Worm (Caenorhabditis elegans): ENCODE measurements around the gene F07G11.2.
"Not testable (repeated sequence)": the region's sequence is repeated elsewhere in the genome, so short reads cannot be mapped to it uniquely, and the experiment has no call there.

F07G11.2 gene

DNA sequence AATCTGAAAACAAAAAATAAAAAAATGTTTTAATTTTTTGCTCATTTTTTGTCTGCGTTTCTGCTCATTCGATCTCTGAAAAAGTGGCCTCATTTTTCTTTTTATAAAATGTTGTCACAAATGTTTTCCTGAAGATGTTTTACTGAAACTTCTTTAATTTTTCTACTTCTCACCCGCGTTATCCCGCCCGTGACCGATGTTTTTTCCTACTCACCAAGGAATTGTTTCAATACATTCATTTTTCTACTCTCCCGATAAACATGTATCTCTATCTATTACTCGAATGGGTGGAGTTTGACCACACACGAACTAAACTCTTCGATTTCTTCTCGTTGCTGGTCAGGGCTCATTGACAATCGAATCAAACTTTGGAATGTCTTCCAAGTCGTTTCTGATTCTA is 26.3 kb downstream of the F07G11.2 start, which contains the start of gene F10G2.2:
F10G2.2 (plus strand) TSS at position 301 of the 400 bp plus-strand sequence.
- TF ChIP-seq sem-4 (tag; optimal IDR thresholded peaks at IDR 0.05) (no peak), nhr-12 (tag; optimal IDR thresholded peaks at IDR 0.05) (no peak), F13H6.1 (tag; optimal IDR thresholded peaks at IDR 0.05) (no peak), nhr-6 (tag; optimal IDR thresholded peaks at IDR 0.05) (no peak), unc-39 (tag; optimal IDR thresholded peaks at IDR 0.05) (no peak), lin-39 (tag; optimal IDR thresholded peaks at IDR 0.05) (no peak), lin-13 (GFP tag; optimal IDR thresholded peaks at IDR 0.05) (no peak), unc-62 (GFP tag; optimal IDR thresholded peaks at IDR 0.05) (no peak), Y55F3AM.14 (GFP tag; optimal IDR thresholded peaks at IDR 0.05) (no peak), ceh-16 (tag; optimal IDR thresholded peaks at IDR 0.05) (no peak), snpc-4 (tag; optimal IDR thresholded peaks at IDR 0.05) (no peak), ztf-11 (tag; optimal IDR thresholded peaks at IDR 0.05) (no peak)

DNA sequence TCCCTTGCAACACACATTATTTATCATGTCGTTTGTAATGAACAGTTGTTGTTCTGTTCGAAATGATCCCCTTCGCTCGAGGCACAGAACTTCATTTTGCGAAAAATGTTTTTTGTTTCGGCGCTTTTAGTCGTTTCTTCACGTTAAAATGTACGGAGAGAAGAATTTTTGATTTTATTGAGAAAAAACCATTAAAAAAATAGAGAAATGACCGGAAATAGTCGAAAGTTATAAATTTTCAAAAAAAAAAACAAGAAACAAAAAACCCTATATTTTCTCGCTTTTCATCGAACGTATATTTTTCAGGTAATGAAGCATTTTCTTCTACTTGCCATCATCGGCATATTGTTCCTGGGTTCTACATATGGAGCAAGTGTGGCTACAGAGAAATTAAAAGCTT is 27.6 kb downstream of the F07G11.2 start, which contains the start of gene F10G2.1:
F10G2.1 (plus strand) TSS at position 301 of the 400 bp plus-strand sequence.
- TF ChIP-seq nhr-23 (tag; optimal IDR thresholded peaks at IDR 0.05) (no peak), nhr-11 (tag; optimal IDR thresholded peaks at IDR 0.05) (no peak), R02D3.7 (tag; optimal IDR thresholded peaks at IDR 0.05) (no peak), aly-2 (tag; optimal IDR thresholded peaks at IDR 0.05) (no peak), mdl-1 (tag; optimal IDR thresholded peaks at IDR 0.05) (no peak), lin-11 (tag; optimal IDR thresholded peaks at IDR 0.05) (no peak), mab-5 (tag; optimal IDR thresholded peaks at IDR 0.05) (no peak), lsy-2 (tag; optimal IDR thresholded peaks at IDR 0.05) (no peak)

DNA sequence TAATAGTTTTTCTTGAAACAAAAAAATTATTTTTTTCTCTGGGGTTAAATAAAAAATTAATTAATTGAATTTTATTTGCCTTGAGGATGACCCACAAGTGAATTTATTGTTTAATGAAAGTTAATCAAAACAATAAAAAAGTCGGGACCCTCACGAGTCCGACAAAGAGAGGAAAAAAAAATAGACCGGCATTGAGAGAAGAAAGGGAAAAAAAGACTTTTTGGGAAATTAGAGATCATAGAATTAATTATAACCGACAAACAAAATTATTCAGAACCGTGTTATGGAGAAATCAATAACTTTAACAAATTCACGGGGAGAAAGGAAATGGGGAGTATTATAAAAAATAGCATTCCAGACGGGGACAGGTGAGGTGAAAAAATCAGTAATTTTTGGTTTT is 32.6 kb downstream of the F07G11.2 start, which contains the start of gene F10G2.7:
F10G2.7 (minus strand) TSS at position 101 of the 400 bp plus-strand sequence.
- TF ChIP-seq mdl-1, ztf-4, gmeb-1 (tag; optimal IDR thresholded peaks at IDR 0.05): not testable (repeated sequence)

DNA sequence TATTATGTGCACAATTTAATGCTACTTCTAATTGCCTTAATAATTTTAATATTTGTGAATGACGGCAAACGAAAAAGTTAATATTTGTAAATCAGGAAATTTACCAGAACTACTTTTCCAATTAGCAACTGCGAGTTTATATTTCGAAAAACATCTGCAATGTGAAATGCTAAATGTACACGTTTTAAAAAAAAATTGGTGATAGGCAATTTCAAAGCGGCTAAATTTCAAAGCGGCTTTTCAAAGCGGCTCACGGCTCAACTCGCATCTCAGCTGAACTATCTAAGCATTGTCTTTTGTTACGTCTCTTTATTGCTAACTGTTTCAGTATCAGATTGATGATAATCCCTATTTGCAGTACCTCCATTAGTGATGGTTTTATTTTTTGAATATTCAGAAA is 35.2 kb downstream of the F07G11.2 start, which contains the start of gene srh-187:
srh-187 (minus strand) TSS at position 101 of the 400 bp plus-strand sequence.
- TF ChIP-seq nhr-12 (tag; optimal IDR thresholded peaks at IDR 0.05) (no peak), elt-1 (tag; optimal IDR thresholded peaks at IDR 0.05) (no peak), nhr-77 (tag; optimal IDR thresholded peaks at IDR 0.05) (no peak), ztf-4 (tag; optimal IDR thresholded peaks at IDR 0.05) (no peak), sma-9 (GFP tag; optimal IDR thresholded peaks at IDR 0.05) (no peak), sma-9 (tag; optimal IDR thresholded peaks at IDR 0.05) (no peak), fos-1 (tag; optimal IDR thresholded peaks at IDR 0.05) (no peak), nhr-23 (tag; optimal IDR thresholded peaks at IDR 0.05) (no peak), lin-39 (tag; optimal IDR thresholded peaks at IDR 0.05) (no peak), alr-1 (tag; optimal IDR thresholded peaks at IDR 0.05) (no peak)

DNA sequence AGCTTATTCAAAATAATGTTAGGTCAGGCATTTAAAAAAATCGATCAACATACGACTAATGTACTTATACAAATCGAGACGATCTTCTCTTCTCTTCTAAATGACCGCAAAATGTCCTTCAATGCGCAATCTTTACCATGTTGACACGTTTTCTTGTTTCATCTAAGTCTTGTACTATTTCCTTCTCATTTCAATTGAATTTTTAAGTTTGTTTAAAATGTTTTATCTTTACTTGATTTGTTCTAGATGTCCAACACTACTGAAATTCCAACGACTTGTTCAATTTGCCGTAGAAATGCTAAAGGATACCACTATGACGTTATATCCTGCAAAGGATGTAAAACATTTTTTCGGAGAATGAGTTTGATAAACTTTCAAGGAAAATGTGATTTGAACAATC is 37.3 kb downstream of the F07G11.2 start, which contains the start of the genes nhr-263 and nhr-148:
nhr-263 (minus strand) TSS at position 101 of the 400 bp plus-strand sequence.
nhr-148 (plus strand) TSS at position 215 of the 400 bp plus-strand sequence.
- TF ChIP-seq sma-9 (GFP tag; optimal IDR thresholded peaks at IDR 0.05) (peak; percentile 37), sma-9 (tag; optimal IDR thresholded peaks at IDR 0.05) (no peak), lsy-2 (tag; optimal IDR thresholded peaks at IDR 0.05) (no peak)

DNA sequence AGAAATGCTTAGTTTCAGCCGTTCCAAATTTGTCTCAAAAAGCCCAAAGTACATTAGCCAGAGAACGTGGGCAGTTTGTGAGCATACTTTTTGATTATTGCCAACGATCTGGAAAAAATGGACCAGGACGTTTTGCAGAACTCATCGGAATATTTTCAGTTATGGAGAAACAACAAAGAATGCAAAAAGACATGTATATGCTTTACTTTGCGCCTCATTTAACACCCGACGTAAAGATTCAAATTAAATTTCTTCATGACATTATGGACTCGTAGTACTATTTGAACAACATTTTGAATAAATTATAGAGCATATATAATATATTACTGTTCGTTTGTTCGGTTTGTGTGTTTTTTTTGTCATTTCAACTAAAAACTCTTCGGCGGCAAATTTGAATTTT is 38.9 kb downstream of the F07G11.2 start, which contains the start of gene srh-244:
srh-244 (plus strand) TSS at position 301 of the 400 bp plus-strand sequence.
- no peak for TF ChIP-seq lin-13 (GFP tag; optimal IDR thresholded peaks at IDR 0.05)

DNA sequence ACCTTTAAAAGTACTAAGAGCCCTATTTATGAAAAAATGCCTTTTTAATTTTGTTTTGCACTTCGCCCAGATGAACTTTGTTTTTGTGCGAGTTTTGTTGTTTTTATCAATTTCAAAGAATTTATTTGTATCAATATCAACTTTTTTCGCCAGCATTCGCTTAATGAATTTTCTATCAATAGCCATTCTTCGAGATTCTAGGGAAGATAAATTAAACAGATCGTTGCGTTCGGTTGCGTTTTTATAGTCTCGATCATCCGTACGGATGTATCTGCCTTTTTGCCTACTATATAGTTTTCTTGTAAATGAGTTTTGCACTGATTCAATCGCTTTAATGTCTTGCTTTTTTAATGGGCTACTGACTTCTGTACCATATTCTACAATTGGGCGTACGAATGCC is 40.9 kb downstream of the F07G11.2 start, which contains the start of gene nhr-147:
nhr-147 (plus strand) TSS at position 301 of the 400 bp plus-strand sequence.
- not testable (repeated sequence) for TF ChIP-seq nhr-6, nhr-23, R02D3.7 (tag; optimal IDR thresholded peaks at IDR 0.05)
